Worm (Caenorhabditis elegans) whole organism, L4 larva: Measurements from ENCODE around the gene ima-3.

Source experiments
- F10B5.3 ChIP-seq: sonication (generic microtip); optimal IDR thresholded peaks from 2 replicates; lab custom pipeline; 2016; ENCODE audit warnings: mild to moderate bottlenecking, missing genetic modification characterization, missing compliant biosample characterization
- F26F4.8 ChIP-seq: fragments of 200-800 bp; sonication (Bioruptor generic); conservative IDR thresholded peaks from 2 replicates; pipeline ENCODE4 v1.3.6; 2022; ENCODE audit warnings: missing genetic modification characterization, missing compliant biosample characterization
- F44E2.7 ChIP-seq: fragments of 200-800 bp; sonication (Bioruptor generic); IDR thresholded peaks from 2 replicates; pipeline ENCODE4 v2.1.2; 2022; ENCODE audit warnings: missing genetic modification characterization, missing compliant biosample characterization
- F49E8.2 ChIP-seq: sonication (generic microtip); optimal IDR thresholded peaks from 2 replicates; lab custom pipeline; 2016; ENCODE audit warnings: missing compliant biosample characterization, mild to moderate bottlenecking, missing genetic modification characterization, borderline replicate concordance
- Y48G9A.11 ChIP-seq: fragments of 200-800 bp; sonication (Bioruptor generic); IDR thresholded peaks from 2 replicates; pipeline ENCODE4 v1.3.6; 2022; ENCODE audit warnings: missing genetic modification reagents, missing genetic modification characterization, missing compliant biosample characterization
- attf-4 ChIP-seq: sonication (generic microtip); optimal IDR thresholded peaks from 3 replicates; lab custom pipeline; 2017; ENCODE audit warnings: missing biosample characterization, missing genetic modification characterization
- ceh-32 ChIP-seq: sonication (generic microtip); optimal IDR thresholded peaks from 2 replicates; lab custom pipeline; 2016; ENCODE audit warnings: mild to moderate bottlenecking, missing genetic modification characterization, missing compliant biosample characterization; ENCODE audit not compliant: poor library complexity
- ceh-44 ChIP-seq: fragments of 200-800 bp; sonication (Bioruptor generic); IDR thresholded peaks from 2 replicates; pipeline ENCODE4 v1.3.6; 2022; ENCODE audit warnings: missing genetic modification reagents, missing genetic modification characterization, missing compliant biosample characterization
- ceh-62 ChIP-seq: sonication (generic microtip); optimal IDR thresholded peaks from 2 replicates; lab custom pipeline; 2017; ENCODE audit warnings: missing biosample characterization, missing genetic modification characterization
- ces-1 ChIP-seq: fragments of 150-350 bp; sonication (generic microtip); optimal IDR thresholded peaks from 4 replicates; lab custom pipeline; 2014; ENCODE audit warnings: missing biosample characterization, missing genetic modification reagents, missing genetic modification characterization
- ctbp-1 ChIP-seq: fragments of 200-800 bp; sonication (Bioruptor generic); IDR thresholded peaks from 2 replicates; pipeline ENCODE4 v1.3.6; 2022; ENCODE audit warnings: missing genetic modification reagents, missing genetic modification characterization, missing compliant biosample characterization
- daf-12 ChIP-seq: fragments of 150-350 bp; optimal IDR thresholded peaks from 2 replicates; lab custom pipeline; 2014; ENCODE audit warnings: missing biosample characterization, missing genetic modification reagents, missing genetic modification characterization
- daf-16 ChIP-seq, 3 experiments: sonication (generic microtip); optimal IDR thresholded peaks; 2 replicates each; lab custom pipeline; 2016 to 2017; ENCODE audit warnings: missing genetic modification characterization in 3 of 3, missing genetic modification reagents in 3 of 3, mild to moderate bottlenecking in 2 of 3, missing compliant biosample characterization in 2 of 3, missing biosample characterization in 1 of 3, moderate library complexity in 1 of 3
- daf-8 ChIP-seq: fragments of 200-800 bp; sonication (Bioruptor generic); IDR thresholded peaks from 2 replicates; pipeline ENCODE4 v1.3.6; 2022; ENCODE audit warnings: missing genetic modification characterization, missing compliant biosample characterization
- dmd-6 ChIP-seq: fragments of 200-800 bp; sonication (Bioruptor generic); IDR thresholded peaks from 2 replicates; pipeline ENCODE4 v1.3.6; 2022; ENCODE audit warnings: missing genetic modification reagents, missing genetic modification characterization, missing compliant biosample characterization
- dmd-9 ChIP-seq: fragments of 200-800 bp; sonication (Bioruptor generic); IDR thresholded peaks from 2 replicates; pipeline ENCODE4 v1.3.6; 2022; ENCODE audit warnings: missing genetic modification reagents, missing genetic modification characterization, missing compliant biosample characterization
- dpl-1 ChIP-seq: fragments of 150-350 bp; optimal IDR thresholded peaks from 2 replicates; lab custom pipeline; 2014; ENCODE audit warnings: missing biosample characterization, missing genetic modification reagents, missing genetic modification characterization
- dve-1 ChIP-seq: sonication (generic microtip); optimal IDR thresholded peaks from 2 replicates; lab custom pipeline; 2017; ENCODE audit warnings: antibody characterized with exemption, mild to moderate bottlenecking, missing genetic modification characterization, missing compliant biosample characterization; ENCODE audit not compliant: insufficient read depth
- egl-43 ChIP-seq: fragments of 200-800 bp; sonication (Bioruptor generic); IDR thresholded peaks from 2 replicates; pipeline ENCODE4 v1.3.6; 2022; ENCODE audit warnings: missing genetic modification reagents, missing genetic modification characterization, missing compliant biosample characterization
- fos-1 ChIP-seq: fragments of 150-350 bp; optimal IDR thresholded peaks from 2 replicates; lab custom pipeline; 2014; ENCODE audit warnings: missing biosample characterization, missing genetic modification characterization
- hif-1 ChIP-seq, 2 experiments: sonication (generic microtip); optimal IDR thresholded peaks; 2 replicates each; lab custom pipeline; 2016 to 2017; ENCODE audit warnings: missing compliant biosample characterization in 2 of 2, missing genetic modification characterization in 2 of 2, missing genetic modification reagents in 2 of 2, missing genotype in 2 of 2, mild to moderate bottlenecking in 1 of 2
- hlh-11 ChIP-seq: fragments of 200-800 bp; sonication (Bioruptor generic); optimal IDR thresholded peaks from 2 replicates; lab custom pipeline; 2018; ENCODE audit warnings: mild to moderate bottlenecking, missing genetic modification characterization, missing compliant biosample characterization
- hmg-1.1 ChIP-seq: fragments of 200-800 bp; sonication (Bioruptor generic); IDR thresholded peaks from 2 replicates; pipeline ENCODE4 v1.3.6; 2022; ENCODE audit warnings: missing genetic modification reagents, missing genetic modification characterization, missing compliant biosample characterization
- jun-1 ChIP-seq: fragments of 150-350 bp; optimal IDR thresholded peaks from 2 replicates; lab custom pipeline; 2014; ENCODE audit warnings: missing biosample characterization, missing genetic modification reagents, missing genetic modification characterization
- lim-7 ChIP-seq: fragments of 200-800 bp; sonication (Bioruptor generic); IDR thresholded peaks from 2 replicates; pipeline ENCODE4 v1.3.6; 2022; ENCODE audit warnings: missing genetic modification characterization, missing compliant biosample characterization
- lin-1 ChIP-seq: fragments of 200-800 bp; sonication (Bioruptor generic); IDR thresholded peaks from 2 replicates; pipeline ENCODE4 v1.3.6; 2022; ENCODE audit warnings: missing genetic modification reagents, missing genetic modification characterization, missing compliant biosample characterization
- lin-13 ChIP-seq: fragments of 150-350 bp; optimal IDR thresholded peaks from 2 replicates; lab custom pipeline; 2014; ENCODE audit warnings: missing biosample characterization, missing genetic modification reagents, missing genetic modification characterization
- lin-15B ChIP-seq: fragments of 150-350 bp; sonication (generic microtip); optimal IDR thresholded peaks from 3 replicates; lab custom pipeline; 2014; ENCODE audit warnings: missing biosample characterization, missing genetic modification characterization
- lin-29 ChIP-seq: fragments of 200-800 bp; sonication (Bioruptor generic); IDR thresholded peaks from 2 replicates; pipeline ENCODE4 v1.3.6; 2022; ENCODE audit warnings: missing genetic modification reagents, missing genetic modification characterization, missing compliant biosample characterization
- lin-39 ChIP-seq: fragments of 150-350 bp; optimal IDR thresholded peaks from 2 replicates; lab custom pipeline; 2014; ENCODE audit warnings: missing biosample characterization, missing genetic modification reagents, missing genetic modification characterization
- madf-9 ChIP-seq: fragments of 200-800 bp; sonication (Bioruptor generic); conservative IDR thresholded peaks from 2 replicates; pipeline ENCODE4 v1.3.6; 2022; ENCODE audit warnings: missing genetic modification reagents, missing genetic modification characterization, missing compliant biosample characterization
- mep-1 ChIP-seq: fragments of 150-350 bp; sonication (generic microtip); optimal IDR thresholded peaks from 3 replicates; lab custom pipeline; 2014; ENCODE audit warnings: missing biosample characterization, missing genetic modification characterization
- nhr-28 ChIP-seq: fragments of 150-350 bp; optimal IDR thresholded peaks from 2 replicates; lab custom pipeline; 2014; ENCODE audit warnings: missing biosample characterization, missing genetic modification characterization
- nhr-41 ChIP-seq: fragments of 200-800 bp; sonication (Bioruptor generic); IDR thresholded peaks from 2 replicates; pipeline ENCODE4 v1.3.6; 2022; ENCODE audit warnings: missing genetic modification reagents, missing genetic modification characterization, missing compliant biosample characterization
- nhr-42 ChIP-seq: fragments of 200-800 bp; sonication (Bioruptor generic); IDR thresholded peaks from 2 replicates; pipeline ENCODE4 v1.3.6; 2022; ENCODE audit warnings: missing genetic modification characterization, missing compliant biosample characterization
- nhr-48 ChIP-seq: sonication (generic microtip); optimal IDR thresholded peaks from 2 replicates; lab custom pipeline; 2016; ENCODE audit warnings: mild to moderate bottlenecking, missing genetic modification characterization, missing compliant biosample characterization
- nhr-6 ChIP-seq: fragments of 150-350 bp; optimal IDR thresholded peaks from 2 replicates; lab custom pipeline; 2014; ENCODE audit warnings: missing biosample characterization, missing genetic modification characterization
- nhr-76 ChIP-seq: fragments of 150-350 bp; optimal IDR thresholded peaks from 2 replicates; lab custom pipeline; 2014; ENCODE audit warnings: missing biosample characterization, missing genetic modification characterization
- nhr-77 ChIP-seq: fragments of 150-350 bp; optimal IDR thresholded peaks from 2 replicates; lab custom pipeline; 2014; ENCODE audit warnings: missing biosample characterization, missing genetic modification characterization
- php-3 ChIP-seq: fragments of 200-800 bp; sonication (Bioruptor generic); IDR thresholded peaks from 2 replicates; pipeline ENCODE4 v1.3.6; 2022; ENCODE audit warnings: missing genetic modification reagents, missing genetic modification characterization, missing compliant biosample characterization
- pqm-1 ChIP-seq: sonication (generic microtip); optimal IDR thresholded peaks from 2 replicates; lab custom pipeline; 2017; ENCODE audit warnings: missing biosample characterization, missing genetic modification characterization
- saeg-2 ChIP-seq: fragments of 200-800 bp; sonication (Bioruptor generic); IDR thresholded peaks from 2 replicates; pipeline ENCODE4 v1.3.6; 2022; ENCODE audit warnings: missing genetic modification reagents, missing genetic modification characterization, missing compliant biosample characterization
- sdz-12 ChIP-seq: fragments of 200-800 bp; sonication (Bioruptor generic); optimal IDR thresholded peaks from 2 replicates; lab custom pipeline; 2018; ENCODE audit warnings: mild to moderate bottlenecking, missing genetic modification characterization, missing compliant biosample characterization
- skn-1 ChIP-seq: fragments of 150-350 bp; optimal IDR thresholded peaks from 2 replicates; lab custom pipeline; 2014; ENCODE audit warnings: missing biosample characterization, missing genetic modification characterization
- snpc-1.2 ChIP-seq: fragments of 200-800 bp; sonication (Bioruptor generic); IDR thresholded peaks from 2 replicates; pipeline ENCODE4 v1.3.6; 2022; ENCODE audit warnings: missing genetic modification reagents, missing genetic modification characterization, missing compliant biosample characterization
- snpc-4 ChIP-seq: fragments of 150-350 bp; optimal IDR thresholded peaks from 2 replicates; lab custom pipeline; 2014; ENCODE audit warnings: missing biosample characterization, missing genetic modification characterization
- spr-3 ChIP-seq: fragments of 200-800 bp; sonication (Bioruptor generic); optimal IDR thresholded peaks from 2 replicates; lab custom pipeline; 2018; ENCODE audit warnings: mild to moderate bottlenecking, missing genetic modification characterization, missing compliant biosample characterization
- tra-1 ChIP-seq: fragments of 200-800 bp; sonication (Bioruptor generic); IDR thresholded peaks from 2 replicates; pipeline ENCODE4 v1.3.6; 2022; ENCODE audit warnings: missing genetic modification reagents, missing genetic modification characterization, missing compliant biosample characterization
- unc-62 ChIP-seq, 3 experiments: fragments of 150-350 bp in 1 of 3; sonication (generic microtip); optimal IDR thresholded peaks in 2 of 3; peaks in 1 of 3; 1 replicate in 1 of 3; 2 replicates in 2 of 3; lab custom pipeline; 2014 to 2017; ENCODE audit warnings: missing biosample characterization in 3 of 3, missing genetic modification characterization in 3 of 3, missing genetic modification reagents in 3 of 3, missing genotype in 1 of 3
- zfp-2 ChIP-seq: sonication (generic microtip); optimal IDR thresholded peaks from 2 replicates; lab custom pipeline; 2016; ENCODE audit warnings: mild to moderate bottlenecking, missing genetic modification characterization, missing compliant biosample characterization

ima-3 gene

ce11 chrIV:7550445-7550844 lies 11.0 kb downstream of the ima-3 start, which contains the start of gene pam-1:
Gene pam-1, minus strand, starts transcription at chrIV:7550812.
- TF ChIP-seq mep-1 (tag; lab: Kevin White, UChicago) (no peak), nhr-76 (tag; lab: Kevin White, UChicago) (no peak), unc-62 (GFP tag; optimal IDR thresholded peaks at IDR 0.05 in 1 of 2; lab: Kevin White, UChicago) (no peak), unc-62 (tag; optimal IDR thresholded peaks at IDR 0.05; lab: Kevin White, UChicago) (no peak), F26F4.8 (GFP tag; lab: Robert Waterston, UW) (no peak), tra-1 (GFP tag; lab: Robert Waterston, UW) (no peak), dpl-1 (no peak), lin-15B (tag; lab: Kevin White, UChicago) (no peak), lin-29 (no peak), daf-8 (GFP tag; lab: Robert Waterston, UW) (no peak), snpc-1.2 (GFP tag; lab: Robert Waterston, UW) (no peak), F49E8.2 (peak; percentile 49), lin-39 (tag; lab: Kevin White, UChicago) (no peak), dmd-9 (GFP tag; lab: Robert Waterston, UW) (no peak), egl-43 (GFP tag; lab: Robert Waterston, UW) (no peak), lin-1 (GFP tag; lab: Robert Waterston, UW) (no peak), F44E2.7 (GFP tag; lab: Robert Waterston, UW) (no peak), php-3 (GFP tag; lab: Robert Waterston, UW) (0 out of 2 replicates have a peak, but pooled peaks have one; percentile 29), dmd-6 (GFP tag; lab: Robert Waterston, UW) (peak; percentile 25; the same call in 1 of the 2 replicates), daf-16 (GFP tag; optimal IDR thresholded peaks at IDR 0.05; lab: Kevin White, UChicago) (no peak), daf-16 (tag; optimal IDR thresholded peaks at IDR 0.05; lab: Kevin White, UChicago) (peak; percentile 64), lim-7 (GFP tag; lab: Robert Waterston, UW) (no peak), dve-1 (peak; percentile 43), daf-12 (tag; lab: Kevin White, UChicago) (no peak), ces-1 (no peak), hmg-1.1 (no peak), madf-9 (no peak), nhr-42 (GFP tag; lab: Robert Waterston, UW) (no peak), hlh-11 (tag; lab: Kevin White, UChicago) (peak; percentile 3)

ce11 chrIV:7549844-7550243 lies 11.6 kb downstream of the ima-3 start:
- no peak for TF ChIP-seq F10B5.3 (tag; lab: Kevin White, UChicago)
- no peak for TF ChIP-seq ceh-32 (tag; lab: Kevin White, UChicago)
- no peak for TF ChIP-seq ceh-62 (tag; lab: Kevin White, UChicago)
- TF ChIP-seq lin-13 (GFP tag; lab: Kevin White, UChicago), result peak; percentile 29
- no peak for TF ChIP-seq snpc-4 (tag; lab: Kevin White, UChicago)
- peak; percentile 58; the same call in 1 of the 2 replicates for TF ChIP-seq nhr-42 (GFP tag; lab: Robert Waterston, UW)
- no peak for TF ChIP-seq attf-4 (tag; lab: Kevin White, UChicago)
- no peak for TF ChIP-seq saeg-2 (GFP tag; lab: Robert Waterston, UW)
- peak; percentile 65; the same call in 1 of the 2 replicates for TF ChIP-seq nhr-41 (GFP tag; lab: Robert Waterston, UW)
- no peak for TF ChIP-seq zfp-2 (tag; lab: Kevin White, UChicago)
- 0 out of 2 replicates have a peak, but pooled peaks have one; percentile 21 for TF ChIP-seq Y48G9A.11 (GFP tag; lab: Robert Waterston, UW)
- TF ChIP-seq dmd-6 (GFP tag; lab: Robert Waterston, UW), result peak; percentile 81
- TF ChIP-seq fos-1 (tag; lab: Kevin White, UChicago), result no peak
- no peak for TF ChIP-seq skn-1 (tag; lab: Kevin White, UChicago)
- TF ChIP-seq daf-12 (tag; lab: Kevin White, UChicago), result no peak
- TF ChIP-seq ctbp-1 (GFP tag; lab: Robert Waterston, UW), result no peak
- TF ChIP-seq nhr-28, result peak; percentile 70
- TF ChIP-seq nhr-77 (tag; lab: Kevin White, UChicago), result peak; percentile 19
- TF ChIP-seq hif-1 (tag; optimal IDR thresholded peaks at IDR 0.05; lab: Kevin White, UChicago), result peak in 1 of 2 experiments; percentile 8
- TF ChIP-seq spr-3 (GFP tag; lab: Kevin White, UChicago), result no peak
- TF ChIP-seq jun-1 (tag; lab: Kevin White, UChicago), result no peak
- no peak for TF ChIP-seq sdz-12
- TF ChIP-seq nhr-48 (tag; lab: Kevin White, UChicago), result peak; percentile 20
- TF ChIP-seq nhr-6, result no peak
- no peak for TF ChIP-seq ceh-44
- peak; percentile 42 for TF ChIP-seq pqm-1 (tag; lab: Kevin White, UChicago)
